Worm (Caenorhabditis elegans) whole organism, L1 larva: ENCODE data around the gene ZK637.15.

Source experiments
- C04F5.9 ChIP-seq: sonication (generic microtip); optimal IDR thresholded peaks from 2 replicates; lab custom pipeline; 2016; ENCODE audit warnings: missing genetic modification characterization, missing compliant biosample characterization
- C34B4.2 ChIP-seq: sonication (generic microtip); optimal IDR thresholded peaks from 2 replicates; lab custom pipeline; 2017; ENCODE audit warnings: mild to moderate bottlenecking, missing genetic modification characterization, missing compliant biosample characterization
- F16B12.6 ChIP-seq: fragments of 150-350 bp; optimal IDR thresholded peaks from 2 replicates; lab custom pipeline; 2014; ENCODE audit warnings: missing biosample characterization, missing genetic modification characterization
- aha-1 ChIP-seq: fragments of 150-350 bp; optimal IDR thresholded peaks from 2 replicates; lab custom pipeline; 2014; ENCODE audit warnings: missing biosample characterization, missing genetic modification characterization
- ceh-88 ChIP-seq: fragments of 200-800 bp; sonication (Bioruptor generic); IDR thresholded peaks from 2 replicates; pipeline ENCODE4 v1.3.6; 2022; ENCODE audit warnings: missing genetic modification characterization, missing compliant biosample characterization
- ces-1 ChIP-seq: fragments of 150-350 bp; optimal IDR thresholded peaks from 2 replicates; lab custom pipeline; 2014; ENCODE audit warnings: missing biosample characterization, missing genetic modification reagents, missing genetic modification characterization
- dpl-1 ChIP-seq, 3 experiments: fragments of 150-350 bp in 2 of 3; sonication (generic microtip) in 1 of 3; optimal IDR thresholded peaks; 2 replicates each; lab custom pipeline; 2014 to 2017; ENCODE audit warnings: missing biosample characterization in 3 of 3, missing genetic modification characterization in 3 of 3, missing genetic modification reagents in 3 of 3
- dsc-1 ChIP-seq: sonication (generic microtip); optimal IDR thresholded peaks from 2 replicates; lab custom pipeline; 2016; ENCODE audit warnings: mild to moderate bottlenecking, missing genetic modification characterization, missing compliant biosample characterization
- efl-1 ChIP-seq, 4 experiments: fragments of 150-350 bp; optimal IDR thresholded peaks in 3 of 4; peaks in 1 of 4; 1 replicate in 1 of 4; 2 replicates in 3 of 4; lab custom pipeline; 2014; ENCODE audit warnings: missing biosample characterization in 2 of 4, missing genetic modification characterization in 2 of 4, missing genetic modification reagents in 2 of 4
- efl-3 ChIP-seq: fragments of 200-800 bp; sonication (Bioruptor generic); optimal IDR thresholded peaks from 2 replicates; lab custom pipeline; 2018; ENCODE audit warnings: mild to moderate bottlenecking, missing genetic modification characterization, missing compliant biosample characterization
- elt-2 ChIP-seq: sonication (generic microtip); optimal IDR thresholded peaks from 2 replicates; lab custom pipeline; 2016; ENCODE audit warnings: missing genetic modification characterization, mild to moderate bottlenecking, inconsistent platforms, missing compliant biosample characterization, missing genetic modification reagents
- fkh-10 ChIP-seq: sonication (generic microtip); optimal IDR thresholded peaks from 2 replicates; lab custom pipeline; 2017; ENCODE audit warnings: missing biosample characterization, missing genetic modification reagents, missing genetic modification characterization
- fkh-4 ChIP-seq: sonication (generic microtip); optimal IDR thresholded peaks from 2 replicates; lab custom pipeline; 2016; ENCODE audit warnings: missing compliant biosample characterization, missing genetic modification characterization, borderline replicate concordance
- fos-1 ChIP-seq: fragments of 150-350 bp; optimal IDR thresholded peaks from 2 replicates; lab custom pipeline; 2014; ENCODE audit warnings: missing biosample characterization, missing genetic modification characterization
- irx-1 ChIP-seq: sonication (generic microtip); optimal IDR thresholded peaks from 2 replicates; lab custom pipeline; 2016; ENCODE audit warnings: missing genetic modification characterization, missing compliant biosample characterization
- isw-1 ChIP-seq: fragments of 200-800 bp; sonication (Bioruptor generic); IDR thresholded peaks from 2 replicates; pipeline ENCODE4 v1.3.6; 2022; ENCODE audit warnings: missing genetic modification characterization, missing compliant biosample characterization
- lin-13 ChIP-seq: fragments of 150-350 bp; optimal IDR thresholded peaks from 2 replicates; lab custom pipeline; 2014; ENCODE audit warnings: missing biosample characterization, missing genetic modification reagents, missing genetic modification characterization
- lin-14 ChIP-seq: fragments of 200-800 bp; sonication (Bioruptor generic); optimal IDR thresholded peaks from 2 replicates; lab custom pipeline; 2018; ENCODE audit warnings: mild to moderate bottlenecking, missing genetic modification characterization, moderate library complexity, missing compliant biosample characterization
- lin-15B ChIP-seq: fragments of 150-350 bp; sonication (generic microtip); optimal IDR thresholded peaks from 3 replicates; lab custom pipeline; 2014; ENCODE audit warnings: missing biosample characterization, missing genetic modification characterization
- lin-39 ChIP-seq: fragments of 150-350 bp; optimal IDR thresholded peaks from 2 replicates; lab custom pipeline; 2014; ENCODE audit warnings: missing biosample characterization, missing genetic modification reagents, missing genetic modification characterization
- mef-2 ChIP-seq: fragments of 150-350 bp; optimal IDR thresholded peaks from 2 replicates; lab custom pipeline; 2014; ENCODE audit warnings: missing biosample characterization, missing genetic modification characterization
- mep-1 ChIP-seq: fragments of 150-350 bp; optimal IDR thresholded peaks from 2 replicates; lab custom pipeline; 2014; ENCODE audit warnings: missing biosample characterization, missing genetic modification characterization
- nhr-11 ChIP-seq: fragments of 150-350 bp; optimal IDR thresholded peaks from 2 replicates; lab custom pipeline; 2014; ENCODE audit warnings: missing biosample characterization, missing genetic modification characterization
- nhr-19 ChIP-seq: fragments of 200-800 bp; sonication (Bioruptor generic); conservative IDR thresholded peaks from 2 replicates; pipeline ENCODE4 v1.3.6; 2022; ENCODE audit warnings: missing genetic modification characterization, missing compliant biosample characterization
- nhr-71 ChIP-seq: sonication (generic microtip); optimal IDR thresholded peaks from 2 replicates; lab custom pipeline; 2016; ENCODE audit warnings: mild to moderate bottlenecking, missing genetic modification characterization, moderate library complexity, missing compliant biosample characterization
- nhr-76 ChIP-seq: sonication (generic microtip); optimal IDR thresholded peaks from 2 replicates; lab custom pipeline; 2017; ENCODE audit warnings: missing biosample characterization, missing genetic modification characterization
- nhr-77 ChIP-seq: fragments of 150-350 bp; optimal IDR thresholded peaks from 2 replicates; lab custom pipeline; 2014; ENCODE audit warnings: missing biosample characterization, missing genetic modification characterization
- nhr-84 ChIP-seq: sonication (generic microtip); optimal IDR thresholded peaks from 2 replicates; lab custom pipeline; 2017; ENCODE audit warnings: missing biosample characterization, missing genetic modification characterization
- nhr-90 ChIP-seq: sonication (generic microtip); optimal IDR thresholded peaks from 2 replicates; lab custom pipeline; 2016; ENCODE audit warnings: mild to moderate bottlenecking, missing genetic modification characterization, missing compliant biosample characterization; ENCODE audit not compliant: poor library complexity
- pag-3 ChIP-seq: sonication (generic microtip); optimal IDR thresholded peaks from 2 replicates; lab custom pipeline; 2017; ENCODE audit warnings: missing genetic modification characterization, mild to moderate bottlenecking, missing compliant biosample characterization, antibody characterized with exemption, borderline replicate concordance; ENCODE audit not compliant: insufficient read depth
- pax-3 ChIP-seq: fragments of 200-800 bp; sonication (Bioruptor generic); optimal IDR thresholded peaks from 2 replicates; lab custom pipeline; 2018; ENCODE audit warnings: mild to moderate bottlenecking, missing genetic modification characterization, moderate library complexity, missing compliant biosample characterization
- rnt-1 ChIP-seq: sonication (generic microtip); optimal IDR thresholded peaks from 2 replicates; lab custom pipeline; 2016; ENCODE audit warnings: mild to moderate bottlenecking, missing genetic modification characterization, moderate library complexity, missing compliant biosample characterization
- skn-1 ChIP-seq: fragments of 150-350 bp; optimal IDR thresholded peaks from 2 replicates; lab custom pipeline; 2014; ENCODE audit warnings: missing biosample characterization, missing genetic modification characterization
- snpc-4 ChIP-seq: fragments of 150-350 bp; optimal IDR thresholded peaks from 2 replicates; lab custom pipeline; 2014; ENCODE audit warnings: missing biosample characterization, missing genetic modification characterization
- sox-4 ChIP-seq: sonication (generic microtip); optimal IDR thresholded peaks from 2 replicates; lab custom pipeline; 2016; ENCODE audit warnings: missing genetic modification characterization, missing compliant biosample characterization
- sptf-1 ChIP-seq: fragments of 150-350 bp; optimal IDR thresholded peaks from 2 replicates; lab custom pipeline; 2014; ENCODE audit warnings: missing biosample characterization, missing genetic modification characterization
- swsn-7 ChIP-seq: sonication (generic microtip); optimal IDR thresholded peaks from 2 replicates; lab custom pipeline; 2016; ENCODE audit warnings: missing genetic modification characterization, missing compliant biosample characterization
- tlp-1 ChIP-seq: fragments of 150-350 bp; optimal IDR thresholded peaks from 2 replicates; lab custom pipeline; 2014; ENCODE audit warnings: missing biosample characterization, missing genetic modification characterization
- unc-130 ChIP-seq: fragments of 150-350 bp; optimal IDR thresholded peaks from 2 replicates; lab custom pipeline; 2017; ENCODE audit warnings: missing biosample characterization, missing genetic modification characterization, inconsistent platforms
- unc-98 ChIP-seq: fragments of 200-800 bp; sonication (Bioruptor generic); IDR thresholded peaks from 2 replicates; pipeline ENCODE4 v1.3.6; 2022; ENCODE audit warnings: missing genetic modification characterization, missing compliant biosample characterization
- vab-15 ChIP-seq: sonication (generic microtip); optimal IDR thresholded peaks from 2 replicates; lab custom pipeline; 2017; ENCODE audit warnings: missing genotype, mild to moderate bottlenecking, missing genetic modification characterization, missing compliant biosample characterization
- zag-1 ChIP-seq: fragments of 150-350 bp; optimal IDR thresholded peaks from 2 replicates; lab custom pipeline; 2014; ENCODE audit warnings: missing biosample characterization, missing genetic modification characterization
- ztf-11 ChIP-seq, 2 experiments: sonication (generic microtip); optimal IDR thresholded peaks; 2 replicates each; lab custom pipeline; 2016 to 2017; ENCODE audit warnings: missing genetic modification characterization in 2 of 2, missing biosample characterization in 1 of 2, missing compliant biosample characterization in 1 of 2

The ZK637.15 gene

ce11 chrIII:8944357-8944756, 24.5 kb downstream of the ZK637.15 start, which contains the start of gene dhrr-1:
Gene dhrr-1, plus strand, starts transcription at chrIII:8944657.
- TF ChIP-seq efl-1 (optimal IDR thresholded peaks at IDR 0.05; lab: Kevin White, UChicago) (no peak), efl-1 (GFP tag; optimal IDR thresholded peaks at IDR 0.05 in 1 of 2; lab: Kevin White, UChicago) (peak in 1 of 2 experiments; percentile 84), mep-1 (no peak)

- TF ChIP-seq fkh-10 (GFP tag; lab: Kevin White, UChicago) (peak; percentile 49), lin-14 (peak; percentile 62), nhr-11 (tag; lab: Kevin White, UChicago) (no peak)
Measured at ce11 chrIII:8946285-8946684, 26.4 kb downstream of the ZK637.15 start.

- TF ChIP-seq fkh-4 (no peak), lin-14 (peak; percentile 38), vab-15 (tag; lab: Kevin White, UChicago) (no peak), fkh-10 (GFP tag; lab: Kevin White, UChicago) (peak; percentile 51), swsn-7 (tag; lab: Kevin White, UChicago) (no peak), C34B4.2 (tag; lab: Kevin White, UChicago) (no peak), dpl-1 (GFP tag; optimal IDR thresholded peaks at IDR 0.05; lab: Kevin White, UChicago) (no peak)
- TF ChIP-seq, all 84 proteins: peak for 2
Measured at ce11 chrIII:8949147-8949546, 29.3 kb downstream of the ZK637.15 start.

- no peak for TF ChIP-seq ztf-11 (tag; optimal IDR thresholded peaks at IDR 0.05; lab: Kevin White, UChicago)
- no peak for TF ChIP-seq nhr-84 (tag; lab: Kevin White, UChicago)
- TF ChIP-seq dpl-1 (GFP tag; optimal IDR thresholded peaks at IDR 0.05; lab: Kevin White, UChicago): no peak
- TF ChIP-seq lin-15B (tag; lab: Kevin White, UChicago): no peak
- TF ChIP-seq rnt-1 (tag; lab: Kevin White, UChicago): no peak
- no peak for TF ChIP-seq vab-15 (tag; lab: Kevin White, UChicago)
- TF ChIP-seq efl-3 (GFP tag; lab: Kevin White, UChicago): no peak
- no peak for TF ChIP-seq lin-39 (tag; lab: Kevin White, UChicago)
- TF ChIP-seq nhr-76: no peak
- no peak for TF ChIP-seq zag-1 (tag; lab: Kevin White, UChicago)
- no peak for TF ChIP-seq snpc-4 (tag; lab: Kevin White, UChicago)
- no peak for TF ChIP-seq F16B12.6 (tag; lab: Kevin White, UChicago)
- no peak for TF ChIP-seq irx-1 (tag; lab: Kevin White, UChicago)
- no peak for TF ChIP-seq mef-2 (tag; lab: Kevin White, UChicago)
- no peak for TF ChIP-seq aha-1 (tag; lab: Kevin White, UChicago)
- TF ChIP-seq sptf-1 (tag; lab: Kevin White, UChicago): no peak
- no peak for TF ChIP-seq pax-3 (tag; lab: Kevin White, UChicago)
- TF ChIP-seq, all 84 proteins: peak for 0
Measured at ce11 chrIII:8955536-8955935, 35.7 kb downstream of the ZK637.15 start.

ce11 chrIII:8956146-8956646, 36.3 kb downstream of the ZK637.15 start, which contains the start of the genes ZK643.5 and ZK643.2:
Gene ZK643.5, minus strand, starts transcription at chrIII:8956196.
Gene ZK643.2, plus strand, starts transcription at chrIII:8956540.
- peak; percentile 44 for TF ChIP-seq C04F5.9
- TF ChIP-seq ztf-11 (tag; optimal IDR thresholded peaks at IDR 0.05; lab: Kevin White, UChicago): peak in 1 of 2 experiments; percentile 7
- no peak for TF ChIP-seq tlp-1
- peak; percentile 71 for TF ChIP-seq skn-1 (tag; lab: Kevin White, UChicago)
- peak; percentile 80 for TF ChIP-seq nhr-71 (tag; lab: Kevin White, UChicago)
- no peak for TF ChIP-seq snpc-4 (tag; lab: Kevin White, UChicago)
- no peak for TF ChIP-seq efl-3 (GFP tag; lab: Kevin White, UChicago)
- TF ChIP-seq ces-1 (GFP tag; lab: Kevin White, UChicago): no peak
- no peak for TF ChIP-seq nhr-77 (tag; lab: Kevin White, UChicago)
- no peak for TF ChIP-seq sox-4 (tag; lab: Kevin White, UChicago)
- TF ChIP-seq unc-130 (tag; lab: Kevin White, UChicago): peak; percentile 26
- peak; percentile 68 for TF ChIP-seq rnt-1 (tag; lab: Kevin White, UChicago)
- no peak for TF ChIP-seq ceh-88 (GFP tag; lab: Robert Waterston, UW)
- no peak for TF ChIP-seq mef-2 (tag; lab: Kevin White, UChicago)
- TF ChIP-seq lin-39 (tag; lab: Kevin White, UChicago): no peak
- TF ChIP-seq lin-13: no peak
- no peak for TF ChIP-seq zag-1 (tag; lab: Kevin White, UChicago)
- peak; percentile 63 for TF ChIP-seq nhr-19 (GFP tag; lab: Robert Waterston, UW)
- no peak for TF ChIP-seq unc-98 (GFP tag; lab: Robert Waterston, UW)
- TF ChIP-seq elt-2 (tag; lab: Kevin White, UChicago): no peak
- TF ChIP-seq fos-1 (tag; lab: Kevin White, UChicago): peak; percentile 21
- TF ChIP-seq irx-1 (tag; lab: Kevin White, UChicago): peak; percentile 8
- TF ChIP-seq isw-1 (GFP tag; lab: Robert Waterston, UW): peak; percentile 12; the same call in 1 of the 2 replicates
- peak; percentile 47 for TF ChIP-seq nhr-90 (tag; lab: Kevin White, UChicago)
- peak; percentile 61 for TF ChIP-seq dsc-1 (tag; lab: Kevin White, UChicago)
- no peak for TF ChIP-seq pag-3
